Fruit fly (Drosophila melanogaster): ENCODE measurements around the gene nmd.

nmd gene

dm6 chr2L:10341405-10341804 lies 37.7 kb upstream of the nmd start, which contains the start of gene CG31715 (continued):
- TF ChIP-seq CG13287 (GFP tag; IDR thresholded peaks at IDR 0.05; ENCODE audit: partially characterized antibody) = peak; percentile 63
- no peak for TF ChIP-seq CG12219 (GFP tag; optimal IDR thresholded peaks at IDR 0.05)
- peak; percentile 45; the same call in 1 of the 3 replicates for TF ChIP-seq Opbp (GFP tag; IDR thresholded peaks at IDR 0.05; ENCODE audit: partially characterized antibody)
- TF ChIP-seq oc (tag; optimal IDR thresholded peaks at IDR 0.05) = no peak
- TF ChIP-seq D19A (tag; optimal IDR thresholded peaks at IDR 0.05) = peak; percentile 8
- no peak for TF ChIP-seq Six4 (GFP tag; optimal IDR thresholded peaks at IDR 0.05)
- TF ChIP-seq CG10462 (GFP tag; optimal IDR thresholded peaks at IDR 0.05) = peak; percentile 4
- TF ChIP-seq Sox100B (GFP tag; optimal IDR thresholded peaks at IDR 0.05) = peak; percentile 18
- peak; percentile 25 for TF ChIP-seq MESR4 (GFP tag; optimal IDR thresholded peaks at IDR 0.05)
- peak; percentile 51 for TF ChIP-seq Ets65A (GFP tag)
- TF ChIP-seq CG14710 (tag; optimal IDR thresholded peaks at IDR 0.05) = peak; percentile 23
- TF ChIP-seq Meics (GFP tag; optimal IDR thresholded peaks at IDR 0.05) = no peak
- no peak for TF ChIP-seq CG18764 (GFP tag; optimal IDR thresholded peaks at IDR 0.05)
- TF ChIP-seq CG7372 (GFP tag; IDR thresholded peaks at IDR 0.05) = no peak
- TF ChIP-seq fu2 (GFP tag; optimal IDR thresholded peaks at IDR 0.05) = no peak
- no peak for TF ChIP-seq cg (GFP tag; optimal IDR thresholded peaks at IDR 0.05)
- TF ChIP-seq CG31365 (tag; optimal IDR thresholded peaks at IDR 0.05) = no peak
- TF ChIP-seq fd96Cb (tag; optimal IDR thresholded peaks at IDR 0.05) = no peak
- TF ChIP-seq bsh (GFP tag; optimal IDR thresholded peaks at IDR 0.05) = peak in 1 of 2 experiments; percentile 7
- TF ChIP-seq Pdp1 (GFP tag; optimal IDR thresholded peaks at IDR 0.05) = no peak
- no peak for TF ChIP-seq dimm (GFP tag; IDR thresholded peaks at IDR 0.05)
- no peak for TF ChIP-seq Hmx (GFP tag; optimal IDR thresholded peaks at IDR 0.05)
- TF ChIP-seq sug (tag; optimal IDR thresholded peaks at IDR 0.05) = peak; percentile 15
- no peak for TF ChIP-seq gro (GFP tag; optimal IDR thresholded peaks at IDR 0.05)
- TF ChIP-seq vnd (GFP tag; IDR thresholded peaks at IDR 0.05; ENCODE audit: partially characterized antibody) = no peak
- TF ChIP-seq jing (GFP tag; optimal IDR thresholded peaks at IDR 0.05) = no peak
- no peak for TF ChIP-seq ro (GFP tag; IDR thresholded peaks at IDR 0.05)
- TF ChIP-seq Bdp1 (GFP tag; optimal IDR thresholded peaks at IDR 0.05) = no peak
- TF ChIP-seq tx (GFP tag; optimal IDR thresholded peaks at IDR 0.05) = no peak
- TF ChIP-seq stwl (tag; optimal IDR thresholded peaks at IDR 0.05) = peak; percentile 56
- no peak for TF ChIP-seq CrebB (tag; optimal IDR thresholded peaks at IDR 0.05)
- no peak for TF ChIP-seq cas (GFP tag; IDR thresholded peaks at IDR 0.05)
- TF ChIP-seq sna (GFP tag; IDR thresholded peaks at IDR 0.05; ENCODE audit: partially characterized antibody) = no peak
- no peak for TF ChIP-seq crol (GFP tag; IDR thresholded peaks at IDR 0.05)
- no peak for TF ChIP-seq hb (GFP tag; IDR thresholded peaks at IDR 0.05; ENCODE audit: partially characterized antibody)
- peak; percentile 54 for TF ChIP-seq CG12391 (tag; optimal IDR thresholded peaks at IDR 0.05)
- TF ChIP-seq lov (optimal IDR thresholded peaks at IDR 0.05) = no peak
- TF ChIP-seq lov (GFP tag; IDR thresholded peaks at IDR 0.05) = no peak
- TF ChIP-seq Sry-δ (GFP tag; optimal IDR thresholded peaks at IDR 0.05) = peak; percentile 73
- no peak for TF ChIP-seq CG6791 (GFP tag; IDR thresholded peaks at IDR 0.05; ENCODE audit: partially characterized antibody)
- TF ChIP-seq CG11504 (tag; optimal IDR thresholded peaks at IDR 0.05) = no peak
- no peak for TF ChIP-seq HLH4C (GFP tag; IDR thresholded peaks at IDR 0.05; ENCODE audit: partially characterized antibody)
- no peak for TF ChIP-seq CG4360 (GFP tag; IDR thresholded peaks at IDR 0.05)
- TF ChIP-seq Hand (GFP tag; optimal IDR thresholded peaks at IDR 0.05) = no peak
- peak; percentile 45; the same call in 1 of the 2 replicates for TF ChIP-seq unc-4 (GFP tag; IDR thresholded peaks at IDR 0.05; ENCODE audit: partially characterized antibody)
- TF ChIP-seq gce (GFP tag; IDR thresholded peaks at IDR 0.05) = no peak
- TF ChIP-seq CG31224 (GFP tag; IDR thresholded peaks at IDR 0.05) = no peak
- no peak for TF ChIP-seq CG33557 (GFP tag; optimal IDR thresholded peaks at IDR 0.05)
- no peak for TF ChIP-seq Gug (GFP tag; IDR thresholded peaks at IDR 0.05)
- TF ChIP-seq Myb (GFP tag; optimal IDR thresholded peaks at IDR 0.05) = no peak
